Worm (Caenorhabditis elegans) whole organism, late embryonic: ENCODE data around the gene H25P19.1.
A peak's percentile ranks its signal among the peaks of the same experiment; 100 is the strongest.

Source experiments
- ahr-1 ChIP-seq: sonication (generic microtip); optimal IDR thresholded peaks from 2 replicates; lab custom pipeline; 2016; ENCODE audit warnings: missing genetic modification characterization, missing compliant biosample characterization
- ama-1 ChIP-seq: fragments of 150-350 bp; optimal IDR thresholded peaks from 2 replicates; lab custom pipeline; 2014
- ceh-18 ChIP-seq: sonication (generic microtip); optimal IDR thresholded peaks from 2 replicates; lab custom pipeline; 2016; ENCODE audit warnings: missing genetic modification characterization, missing compliant biosample characterization
- ceh-2 ChIP-seq: sonication (generic microtip); optimal IDR thresholded peaks from 2 replicates; lab custom pipeline; 2016; ENCODE audit warnings: missing genotype, missing genetic modification characterization, missing compliant biosample characterization
- ceh-24 ChIP-seq: sonication (generic microtip); optimal IDR thresholded peaks from 2 replicates; lab custom pipeline; 2016; ENCODE audit warnings: mild to moderate bottlenecking, missing genetic modification characterization, missing compliant biosample characterization
- ceh-31 ChIP-seq: sonication (generic microtip); optimal IDR thresholded peaks from 2 replicates; lab custom pipeline; 2016; ENCODE audit warnings: missing genetic modification characterization, missing compliant biosample characterization
- ceh-34 ChIP-seq: sonication (generic microtip); optimal IDR thresholded peaks from 2 replicates; lab custom pipeline; 2016; ENCODE audit warnings: mild to moderate bottlenecking, missing genetic modification characterization, missing compliant biosample characterization
- ceh-48 ChIP-seq: sonication (generic microtip); optimal IDR thresholded peaks from 2 replicates; lab custom pipeline; 2016; ENCODE audit warnings: missing genetic modification characterization, inconsistent platforms, missing compliant biosample characterization
- ceh-6 ChIP-seq: fragments of 200-800 bp; sonication (Bioruptor generic); optimal IDR thresholded peaks from 2 replicates; lab custom pipeline; 2018; ENCODE audit warnings: mild to moderate bottlenecking, missing genetic modification characterization, missing compliant biosample characterization
- dmd-4 ChIP-seq: sonication (generic microtip); optimal IDR thresholded peaks from 2 replicates; lab custom pipeline; 2016; ENCODE audit warnings: borderline replicate concordance, missing genetic modification characterization, missing compliant biosample characterization
- elt-2 ChIP-seq: sonication (generic microtip); optimal IDR thresholded peaks from 2 replicates; lab custom pipeline; 2016; ENCODE audit warnings: missing genetic modification reagents, missing genetic modification characterization, missing compliant biosample characterization
- eyg-1 ChIP-seq: sonication (generic microtip); optimal IDR thresholded peaks from 2 replicates; lab custom pipeline; 2016; ENCODE audit warnings: missing genotype, missing genetic modification characterization, missing compliant biosample characterization
- fkh-10 ChIP-seq: fragments of 150-350 bp; optimal IDR thresholded peaks from 2 replicates; lab custom pipeline; 2014; ENCODE audit warnings: missing biosample characterization, missing genetic modification reagents, missing genetic modification characterization
- hlh-13 ChIP-seq: fragments of 200-800 bp; sonication (Bioruptor generic); optimal IDR thresholded peaks from 2 replicates; lab custom pipeline; 2018; ENCODE audit warnings: mild to moderate bottlenecking, missing genetic modification characterization, missing compliant biosample characterization
- hlh-6 ChIP-seq: sonication (generic microtip); optimal IDR thresholded peaks from 2 replicates; lab custom pipeline; 2016; ENCODE audit warnings: missing genotype, missing genetic modification characterization, missing compliant biosample characterization
- madf-2 ChIP-seq: sonication (generic microtip); optimal IDR thresholded peaks from 2 replicates; lab custom pipeline; 2017; ENCODE audit warnings: missing genetic modification characterization, missing compliant biosample characterization
- nfya-1 ChIP-seq: sonication (generic microtip); optimal IDR thresholded peaks from 2 replicates; lab custom pipeline; 2017; ENCODE audit warnings: missing genetic modification characterization, mild to moderate bottlenecking, missing compliant biosample characterization, antibody characterized with exemption, moderate library complexity
- npax-4 ChIP-seq: sonication (generic microtip); optimal IDR thresholded peaks from 2 replicates; lab custom pipeline; 2016; ENCODE audit warnings: missing genetic modification characterization, missing compliant biosample characterization
- pag-3 ChIP-seq: sonication (generic microtip); optimal IDR thresholded peaks from 2 replicates; lab custom pipeline; 2016; ENCODE audit warnings: missing compliant biosample characterization, missing genetic modification characterization, borderline replicate concordance
- pha-2 ChIP-seq: sonication (generic microtip); optimal IDR thresholded peaks from 2 replicates; lab custom pipeline; 2017; ENCODE audit warnings: mild to moderate bottlenecking, missing genetic modification characterization, missing compliant biosample characterization
- ref-2 ChIP-seq: sonication (generic microtip); optimal IDR thresholded peaks from 2 replicates; lab custom pipeline; 2016; ENCODE audit warnings: missing genetic modification characterization, missing compliant biosample characterization
- rnt-1 ChIP-seq: sonication (generic microtip); optimal IDR thresholded peaks from 2 replicates; lab custom pipeline; 2016; ENCODE audit warnings: missing genetic modification characterization, missing compliant biosample characterization
- sox-4 ChIP-seq: sonication (generic microtip); optimal IDR thresholded peaks from 2 replicates; lab custom pipeline; 2017; ENCODE audit warnings: mild to moderate bottlenecking, missing genetic modification characterization, inconsistent platforms, missing compliant biosample characterization
- ttx-3 ChIP-seq: sonication (generic microtip); optimal IDR thresholded peaks from 2 replicates; lab custom pipeline; 2016; ENCODE audit warnings: missing genetic modification reagents, missing genetic modification characterization, missing compliant biosample characterization
- zip-5 ChIP-seq: sonication (generic microtip); optimal IDR thresholded peaks from 2 replicates; lab custom pipeline; 2016; ENCODE audit warnings: missing genetic modification characterization, missing compliant biosample characterization
- ztf-16 ChIP-seq: sonication (generic microtip); optimal IDR thresholded peaks from 2 replicates; lab custom pipeline; 2017; ENCODE audit warnings: missing genetic modification characterization, missing compliant biosample characterization

The H25P19.1 gene

ce11 chrV:731330-731729 lies 43.8 kb downstream of the H25P19.1 start (continued):
- TF ChIP-seq ceh-34 (tag; lab: Kevin White, UChicago) = peak; percentile 22
- TF ChIP-seq pha-2 (tag; lab: Kevin White, UChicago) = no peak
- no peak for TF ChIP-seq eyg-1 (tag; lab: Kevin White, UChicago)
- peak; percentile 94 for TF ChIP-seq ceh-18
- no peak for TF ChIP-seq fkh-10 (GFP tag; lab: Kevin White, UChicago)

ce11 chrV:736171-736570 lies 48.7 kb downstream of the H25P19.1 start, which contains the start of gene srj-25:
srj-25 (minus strand) TSS chrV:736271.
- TF ChIP-seq ceh-2 (tag; lab: Kevin White, UChicago) (no peak), ztf-16 (no peak), pag-3 (tag; lab: Kevin White, UChicago) (no peak), ceh-48 (tag; lab: Kevin White, UChicago) (no peak)

ce11 chrV:738770-739169 lies 51.3 kb downstream of the H25P19.1 start, which contains the start of gene srj-24:
srj-24 (minus strand) TSS chrV:738870.
- TF ChIP-seq ceh-6 = no peak
- TF ChIP-seq zip-5 (tag; lab: Kevin White, UChicago) = no peak
- no peak for TF ChIP-seq ceh-18
- no peak for TF ChIP-seq nfya-1 (tag; lab: Kevin White, UChicago)
- TF ChIP-seq ama-1 (lab: Kevin White, UChicago) = no peak
- TF ChIP-seq rnt-1 (tag; lab: Kevin White, UChicago) = no peak
- no peak for TF ChIP-seq ref-2 (tag; lab: Kevin White, UChicago)
- no peak for TF ChIP-seq eyg-1 (tag; lab: Kevin White, UChicago)
- no peak for TF ChIP-seq ztf-16
- no peak for TF ChIP-seq ceh-31 (tag; lab: Kevin White, UChicago)
- TF ChIP-seq ttx-3 (tag; lab: Kevin White, UChicago) = no peak
- no peak for TF ChIP-seq hlh-13 (GFP tag; lab: Kevin White, UChicago)
- TF ChIP-seq npax-4 = no peak
- TF ChIP-seq sox-4 (tag; lab: Kevin White, UChicago) = no peak
- TF ChIP-seq ceh-24 (tag; lab: Kevin White, UChicago) = no peak
- TF ChIP-seq dmd-4 (tag; lab: Kevin White, UChicago) = no peak
- no peak for TF ChIP-seq ahr-1
- TF ChIP-seq hlh-6 (tag; lab: Kevin White, UChicago) = no peak
- TF ChIP-seq madf-2 = no peak
- no peak for TF ChIP-seq elt-2 (tag; lab: Kevin White, UChicago)
